Worm (Caenorhabditis elegans) whole organism, L1 larva: ENCODE measurements around the gene C24A3.2.

Experiments used
- C16A3.4 ChIP-seq: fragments of 150-350 bp; optimal IDR thresholded peaks from 2 replicates; lab custom pipeline; 2014; ENCODE audit warnings: missing biosample characterization, missing genetic modification characterization
- aha-1 ChIP-seq: fragments of 150-350 bp; optimal IDR thresholded peaks from 2 replicates; lab custom pipeline; 2014; ENCODE audit warnings: missing biosample characterization, missing genetic modification characterization
- ceh-63 ChIP-seq: fragments of 200-800 bp; sonication (Bioruptor generic); optimal IDR thresholded peaks from 2 replicates; lab custom pipeline; 2018; ENCODE audit warnings: mild to moderate bottlenecking, missing genetic modification characterization, missing compliant biosample characterization
- ceh-8 ChIP-seq: fragments of 200-800 bp; sonication (Bioruptor generic); optimal IDR thresholded peaks from 2 replicates; lab custom pipeline; 2018; ENCODE audit warnings: mild to moderate bottlenecking, missing genetic modification characterization, moderate library complexity, missing compliant biosample characterization
- ceh-82 ChIP-seq, 3 experiments: fragments of 150-350 bp in 1 of 3; sonication (generic microtip) in 2 of 3; optimal IDR thresholded peaks; 2 replicates each; lab custom pipeline; 2014 to 2017; ENCODE audit warnings: missing biosample characterization in 3 of 3, missing genetic modification characterization in 3 of 3
- fkh-10 ChIP-seq: sonication (generic microtip); optimal IDR thresholded peaks from 2 replicates; lab custom pipeline; 2017; ENCODE audit warnings: missing biosample characterization, missing genetic modification reagents, missing genetic modification characterization
- fkh-4 ChIP-seq: sonication (generic microtip); optimal IDR thresholded peaks from 2 replicates; lab custom pipeline; 2016; ENCODE audit warnings: missing compliant biosample characterization, missing genetic modification characterization, borderline replicate concordance
- fkh-8 ChIP-seq: sonication (generic microtip); optimal IDR thresholded peaks from 2 replicates; lab custom pipeline; 2016; ENCODE audit warnings: mild to moderate bottlenecking, missing genetic modification characterization, missing compliant biosample characterization
- grh-1 ChIP-seq: fragments of 200-800 bp; sonication (Bioruptor generic); IDR thresholded peaks from 2 replicates; pipeline ENCODE4 v1.3.6; 2022; ENCODE audit warnings: missing genetic modification reagents, missing genetic modification characterization, missing compliant biosample characterization
- hlh-4 ChIP-seq: sonication (generic microtip); optimal IDR thresholded peaks from 2 replicates; lab custom pipeline; 2016; ENCODE audit warnings: mild to moderate bottlenecking, missing genetic modification characterization, missing compliant biosample characterization
- hpl-2 ChIP-seq: fragments of 150-350 bp; optimal IDR thresholded peaks from 2 replicates; lab custom pipeline; 2014; ENCODE audit warnings: missing biosample characterization, missing genetic modification reagents, missing genetic modification characterization
- irx-1 ChIP-seq: sonication (generic microtip); optimal IDR thresholded peaks from 2 replicates; lab custom pipeline; 2016; ENCODE audit warnings: missing genetic modification characterization, missing compliant biosample characterization
- jun-1 ChIP-seq: fragments of 150-350 bp; optimal IDR thresholded peaks from 2 replicates; lab custom pipeline; 2014; ENCODE audit warnings: missing biosample characterization, missing genetic modification reagents, missing genetic modification characterization
- lin-13 ChIP-seq: fragments of 150-350 bp; optimal IDR thresholded peaks from 2 replicates; lab custom pipeline; 2014; ENCODE audit warnings: missing biosample characterization, missing genetic modification reagents, missing genetic modification characterization
- lir-3 ChIP-seq: sonication (generic microtip); optimal IDR thresholded peaks from 2 replicates; lab custom pipeline; 2016; ENCODE audit warnings: mild to moderate bottlenecking, missing genetic modification characterization, moderate library complexity, missing compliant biosample characterization; ENCODE audit not compliant: poor library complexity
- lsy-2 ChIP-seq, 2 experiments: fragments of 150-350 bp; optimal IDR thresholded peaks; 2 replicates each; lab custom pipeline; 2014; ENCODE audit warnings: missing biosample characterization in 2 of 2, missing genetic modification characterization in 2 of 2
- mab-9 ChIP-seq: fragments of 200-800 bp; sonication (Bioruptor generic); IDR thresholded peaks from 2 replicates; pipeline ENCODE4 v1.3.6; 2022; ENCODE audit warnings: missing genetic modification reagents, missing genetic modification characterization, missing compliant biosample characterization
- mep-1 ChIP-seq: fragments of 150-350 bp; optimal IDR thresholded peaks from 2 replicates; lab custom pipeline; 2014; ENCODE audit warnings: missing biosample characterization, missing genetic modification characterization
- nhr-12 ChIP-seq: sonication (generic microtip); optimal IDR thresholded peaks from 2 replicates; lab custom pipeline; 2017; ENCODE audit warnings: missing biosample characterization, missing genetic modification characterization
- nhr-19 ChIP-seq: fragments of 200-800 bp; sonication (Bioruptor generic); conservative IDR thresholded peaks from 2 replicates; pipeline ENCODE4 v1.3.6; 2022; ENCODE audit warnings: missing genetic modification characterization, missing compliant biosample characterization
- nhr-20 ChIP-seq: sonication (generic microtip); optimal IDR thresholded peaks from 2 replicates; lab custom pipeline; 2016; ENCODE audit warnings: mild to moderate bottlenecking, missing genetic modification characterization, missing compliant biosample characterization
- nhr-237 ChIP-seq: fragments of 150-350 bp; optimal IDR thresholded peaks from 2 replicates; lab custom pipeline; 2014; ENCODE audit warnings: missing biosample characterization, missing genetic modification characterization
- nhr-47 ChIP-seq: sonication (generic microtip); optimal IDR thresholded peaks from 2 replicates; lab custom pipeline; 2016; ENCODE audit warnings: mild to moderate bottlenecking, missing genetic modification characterization, moderate library complexity, missing compliant biosample characterization
- nhr-71 ChIP-seq: sonication (generic microtip); optimal IDR thresholded peaks from 2 replicates; lab custom pipeline; 2016; ENCODE audit warnings: mild to moderate bottlenecking, missing genetic modification characterization, moderate library complexity, missing compliant biosample characterization
- nhr-90 ChIP-seq: sonication (generic microtip); optimal IDR thresholded peaks from 2 replicates; lab custom pipeline; 2016; ENCODE audit warnings: mild to moderate bottlenecking, missing genetic modification characterization, missing compliant biosample characterization; ENCODE audit not compliant: poor library complexity
- pag-3 ChIP-seq: sonication (generic microtip); optimal IDR thresholded peaks from 2 replicates; lab custom pipeline; 2017; ENCODE audit warnings: missing genetic modification characterization, mild to moderate bottlenecking, missing compliant biosample characterization, antibody characterized with exemption, borderline replicate concordance; ENCODE audit not compliant: insufficient read depth
- rnt-1 ChIP-seq: sonication (generic microtip); optimal IDR thresholded peaks from 2 replicates; lab custom pipeline; 2016; ENCODE audit warnings: mild to moderate bottlenecking, missing genetic modification characterization, moderate library complexity, missing compliant biosample characterization
- snpc-4 ChIP-seq: fragments of 150-350 bp; optimal IDR thresholded peaks from 2 replicates; lab custom pipeline; 2014; ENCODE audit warnings: missing biosample characterization, missing genetic modification characterization
- snu-23 ChIP-seq: sonication (generic microtip); optimal IDR thresholded peaks from 2 replicates; lab custom pipeline; 2016; ENCODE audit warnings: missing genetic modification characterization, missing compliant biosample characterization
- sox-4 ChIP-seq: sonication (generic microtip); optimal IDR thresholded peaks from 2 replicates; lab custom pipeline; 2016; ENCODE audit warnings: missing genetic modification characterization, missing compliant biosample characterization
- sptf-1 ChIP-seq: fragments of 150-350 bp; optimal IDR thresholded peaks from 2 replicates; lab custom pipeline; 2014; ENCODE audit warnings: missing biosample characterization, missing genetic modification characterization
- sup-37 ChIP-seq: fragments of 200-800 bp; sonication (Bioruptor generic); optimal IDR thresholded peaks from 2 replicates; lab custom pipeline; 2018; ENCODE audit warnings: mild to moderate bottlenecking, missing genetic modification characterization, missing compliant biosample characterization
- swsn-7 ChIP-seq: sonication (generic microtip); optimal IDR thresholded peaks from 2 replicates; lab custom pipeline; 2016; ENCODE audit warnings: missing genetic modification characterization, missing compliant biosample characterization
- tbx-2 ChIP-seq: sonication (generic microtip); optimal IDR thresholded peaks from 2 replicates; lab custom pipeline; 2016; ENCODE audit warnings: missing genetic modification characterization, missing compliant biosample characterization
- tlp-1 ChIP-seq: fragments of 150-350 bp; optimal IDR thresholded peaks from 2 replicates; lab custom pipeline; 2014; ENCODE audit warnings: missing biosample characterization, missing genetic modification characterization
- unc-30 ChIP-seq: sonication (generic microtip); optimal IDR thresholded peaks from 2 replicates; lab custom pipeline; 2017; ENCODE audit warnings: missing biosample characterization, missing genetic modification characterization
- unc-62 ChIP-seq: fragments of 150-350 bp; optimal IDR thresholded peaks from 2 replicates; lab custom pipeline; 2014; ENCODE audit warnings: missing biosample characterization, missing genetic modification reagents, missing genetic modification characterization
- xbp-1 ChIP-seq: sonication (generic microtip); optimal IDR thresholded peaks from 2 replicates; lab custom pipeline; 2016; ENCODE audit warnings: missing genetic modification characterization, missing compliant biosample characterization
- ztf-4 ChIP-seq: fragments of 150-350 bp; optimal IDR thresholded peaks from 2 replicates; lab custom pipeline; 2014; ENCODE audit warnings: missing biosample characterization, missing genetic modification characterization

C24A3.2 gene

DNA sequence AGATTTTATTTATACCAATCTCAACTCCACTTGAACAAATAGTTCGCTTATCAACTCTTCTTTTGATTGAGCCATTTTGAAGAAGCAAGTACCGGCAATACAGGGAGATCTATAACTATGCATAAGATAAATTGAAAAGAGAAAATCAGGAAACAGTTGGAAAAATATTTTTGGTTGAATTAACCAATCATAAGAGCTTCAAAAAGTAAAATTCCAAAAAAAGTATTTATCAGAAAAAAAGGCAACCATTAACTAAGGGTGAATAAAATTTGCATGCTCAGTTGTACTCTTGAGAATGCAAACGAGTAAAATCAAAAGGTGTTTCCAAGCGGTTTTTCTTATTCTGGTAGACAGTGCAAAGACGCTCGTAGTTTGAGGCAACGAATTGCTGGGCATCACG, 24.3 kb downstream of the C24A3.2 start, which contains the start of gene T25B6.5:
Gene T25B6.5, minus strand, starts transcription at position 101 of the 400 bp plus-strand sequence.
- no peak for TF ChIP-seq swsn-7 (tag; lab: Kevin White, UChicago)
- TF ChIP-seq tbx-2: no peak
- TF ChIP-seq tlp-1: no peak
- no peak for TF ChIP-seq fkh-4 (tag; lab: Kevin White, UChicago)
- no peak for TF ChIP-seq nhr-237 (tag; lab: Kevin White, UChicago)
- no peak for TF ChIP-seq nhr-90 (tag; lab: Kevin White, UChicago)
- TF ChIP-seq unc-62 (GFP tag; lab: Kevin White, UChicago): no peak

ce11 chrX:9022779-9023178, 25.5 kb downstream of the C24A3.2 start, which contains the start of gene T25B6.6:
Gene T25B6.6 (minus strand): TSS chrX:9022879.
- no peak for TF ChIP-seq irx-1
- TF ChIP-seq pag-3: no peak
- no peak for TF ChIP-seq tbx-2
- TF ChIP-seq ceh-82 (tag; optimal IDR thresholded peaks at IDR 0.05; lab: Kevin White, UChicago): no peak
- TF ChIP-seq grh-1 (GFP tag; lab: Robert Waterston, UW): no peak
- no peak for TF ChIP-seq sup-37 (GFP tag; lab: Kevin White, UChicago)
- no peak for TF ChIP-seq unc-30 (tag; lab: Kevin White, UChicago)
- TF ChIP-seq fkh-10 (GFP tag; lab: Kevin White, UChicago): no peak

ce11 chrX:9023816-9024215, 26.5 kb downstream of the C24A3.2 start:
- TF ChIP-seq mab-9 (GFP tag; lab: Robert Waterston, UW) (no peak), ceh-8 (GFP tag; lab: Kevin White, UChicago) (no peak), mep-1 (tag; lab: Kevin White, UChicago) (no peak), unc-62 (GFP tag; lab: Kevin White, UChicago) (no peak), tbx-2 (no peak), jun-1 (tag; lab: Kevin White, UChicago) (no peak), xbp-1 (tag; lab: Kevin White, UChicago) (no peak), C16A3.4 (tag; lab: Kevin White, UChicago) (no peak), nhr-20 (no peak), tlp-1 (no peak), snpc-4 (tag; lab: Kevin White, UChicago) (no peak), nhr-12 (tag; lab: Kevin White, UChicago) (no peak), ztf-4 (no peak), aha-1 (no peak), hpl-2 (GFP tag; lab: Kevin White, UChicago) (no peak), ceh-63 (GFP tag; lab: Kevin White, UChicago) (no peak), fkh-8 (tag; lab: Kevin White, UChicago) (no peak)
- TF ChIP-seq, all 84 proteins: peak for 0

ce11 chrX:9024270-9024669, 27.0 kb downstream of the C24A3.2 start:
- peak; percentile 29 for TF ChIP-seq nhr-20
- TF ChIP-seq lsy-2 (tag; optimal IDR thresholded peaks at IDR 0.05; lab: Kevin White, UChicago): no peak
- TF ChIP-seq hlh-4 (tag; lab: Kevin White, UChicago): no peak
- TF ChIP-seq C16A3.4 (tag; lab: Kevin White, UChicago): peak; percentile 6
- no peak for TF ChIP-seq sptf-1 (tag; lab: Kevin White, UChicago)
- TF ChIP-seq rnt-1 (tag; lab: Kevin White, UChicago): peak; percentile 17
- TF ChIP-seq snu-23 (GFP tag; lab: Kevin White, UChicago): peak; percentile 24
- TF ChIP-seq aha-1: no peak
- no peak for TF ChIP-seq sox-4
- TF ChIP-seq lin-13 (GFP tag; lab: Kevin White, UChicago): peak; percentile 6
- TF ChIP-seq xbp-1 (tag; lab: Kevin White, UChicago): no peak
- peak; percentile 26 for TF ChIP-seq nhr-71 (tag; lab: Kevin White, UChicago)
- no peak for TF ChIP-seq lir-3 (tag; lab: Kevin White, UChicago)
- no peak for TF ChIP-seq nhr-47 (tag; lab: Kevin White, UChicago)
- peak in 1 of 3 experiments; percentile 5 for TF ChIP-seq ceh-82 (tag; optimal IDR thresholded peaks at IDR 0.05; lab: Kevin White, UChicago)
- TF ChIP-seq nhr-90 (tag; lab: Kevin White, UChicago): peak; percentile 45
- TF ChIP-seq nhr-19 (GFP tag; lab: Robert Waterston, UW): 0 out of 2 replicates have a peak, but pooled peaks have one; percentile 11
